Fruit fly (Drosophila melanogaster) Kc167 (cell line): Measurements from ENCODE around the gene Orct2.

Experiments
- Myc ChIP-seq: fragments of >200 bp; optimal IDR thresholded peaks from 2 replicates; lab custom pipeline; 2017; ENCODE audit warnings: missing external identifiers
- Sin3A ChIP-seq: fragments of >200 bp; optimal IDR thresholded peaks from 2 replicates; lab custom pipeline; 2018; ENCODE audit warnings: missing external identifiers
- insv ChIP-seq: fragments of >200 bp; optimal IDR thresholded peaks from 3 replicates; lab custom pipeline; 2018; ENCODE audit warnings: missing external identifiers
- psq ChIP-seq: fragments of >200 bp; optimal IDR thresholded peaks from 2 replicates; lab custom pipeline; 2017; ENCODE audit warnings: missing external identifiers
- ttk ChIP-seq: sonication (Bioruptor generic); optimal IDR thresholded peaks from 2 replicates; lab custom pipeline; 2017; ENCODE audit warnings: missing external identifiers

dm6 chr3R:24261380-24262021, 11.3 kb upstream of the Orct2 start:
- TF ChIP-seq psq: no peak
- TF ChIP-seq Myc (lab: Kevin White, UChicago): no peak
- TF ChIP-seq Sin3A (lab: Kevin White, UChicago): no peak
- no peak for TF ChIP-seq insv (lab: Kevin White, UChicago)
- no peak for TF ChIP-seq ttk (lab: Kevin White, UChicago)
